Fruit fly (Drosophila melanogaster) Kc167 (cell line): ENCODE data around the gene Tsp5D.

Experiments used
- psq ChIP-seq: fragments of >200 bp; optimal IDR thresholded peaks from 2 replicates; lab custom pipeline; 2017; ENCODE audit warnings: missing external identifiers
- ttk ChIP-seq: sonication (Bioruptor generic); optimal IDR thresholded peaks from 2 replicates; lab custom pipeline; 2017; ENCODE audit warnings: missing external identifiers

DNA sequence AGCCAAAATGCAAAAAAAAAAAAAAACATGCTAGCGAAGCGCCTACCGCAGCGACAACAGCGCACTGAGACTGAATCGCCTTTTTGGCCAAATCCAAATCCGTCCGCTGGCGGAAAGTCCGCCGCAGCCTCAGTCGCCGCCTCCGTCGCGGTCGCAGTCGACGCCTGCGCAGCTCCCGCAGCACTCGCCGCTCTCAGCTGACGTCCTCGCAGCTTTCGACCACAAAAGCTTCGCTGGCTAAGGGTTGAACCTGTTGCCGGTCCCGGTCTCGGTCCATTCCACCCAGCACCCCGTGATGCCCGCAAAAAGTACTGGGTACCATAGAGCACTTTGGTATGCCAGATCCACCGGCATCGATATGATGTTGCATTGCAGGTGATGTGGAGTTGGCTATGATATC, 6.6 kb upstream of the Tsp5D start, which contains the start of gene CG4660:
- no peak for TF ChIP-seq psq (lab: Kevin White, UChicago)
- TF ChIP-seq ttk (lab: Kevin White, UChicago) = no peak
